Worm (Caenorhabditis elegans) whole organism, L1 larva: Measurements from ENCODE around the gene unc-39.

Source experiments
- aly-2 ChIP-seq: fragments of 150-350 bp; optimal IDR thresholded peaks from 2 replicates; lab custom pipeline; 2014; ENCODE audit warnings: missing biosample characterization, missing genetic modification characterization
- ama-1 ChIP-seq: fragments of 150-350 bp; optimal IDR thresholded peaks from 2 replicates; lab custom pipeline; 2014
- egl-27 ChIP-seq, 2 experiments: fragments of 150-350 bp in 1 of 2; sonication (generic microtip); optimal IDR thresholded peaks; 3 replicates each; lab custom pipeline; 2017 to 2018; ENCODE audit warnings: missing biosample characterization in 2 of 2, missing genetic modification characterization in 2 of 2, missing genetic modification reagents in 2 of 2
- lin-15B ChIP-seq: fragments of 150-350 bp; sonication (generic microtip); optimal IDR thresholded peaks from 3 replicates; lab custom pipeline; 2014; ENCODE audit warnings: missing biosample characterization, missing genetic modification characterization
- nhr-12 ChIP-seq: sonication (generic microtip); optimal IDR thresholded peaks from 2 replicates; lab custom pipeline; 2017; ENCODE audit warnings: missing biosample characterization, missing genetic modification characterization
- nhr-76 ChIP-seq: sonication (generic microtip); optimal IDR thresholded peaks from 2 replicates; lab custom pipeline; 2017; ENCODE audit warnings: missing biosample characterization, missing genetic modification characterization
- nhr-90 ChIP-seq: sonication (generic microtip); optimal IDR thresholded peaks from 2 replicates; lab custom pipeline; 2016; ENCODE audit warnings: mild to moderate bottlenecking, missing genetic modification characterization, missing compliant biosample characterization; ENCODE audit not compliant: poor library complexity
- rnt-1 ChIP-seq: sonication (generic microtip); optimal IDR thresholded peaks from 2 replicates; lab custom pipeline; 2016; ENCODE audit warnings: mild to moderate bottlenecking, missing genetic modification characterization, moderate library complexity, missing compliant biosample characterization
- skn-1 ChIP-seq: fragments of 150-350 bp; optimal IDR thresholded peaks from 2 replicates; lab custom pipeline; 2014; ENCODE audit warnings: missing biosample characterization, missing genetic modification characterization
- sox-4 ChIP-seq: sonication (generic microtip); optimal IDR thresholded peaks from 2 replicates; lab custom pipeline; 2016; ENCODE audit warnings: missing genetic modification characterization, missing compliant biosample characterization
- unc-130 ChIP-seq: fragments of 150-350 bp; optimal IDR thresholded peaks from 2 replicates; lab custom pipeline; 2017; ENCODE audit warnings: missing biosample characterization, missing genetic modification characterization, inconsistent platforms
- unc-62 ChIP-seq: fragments of 150-350 bp; optimal IDR thresholded peaks from 2 replicates; lab custom pipeline; 2014; ENCODE audit warnings: missing biosample characterization, missing genetic modification reagents, missing genetic modification characterization

- TF ChIP-seq nhr-90 (tag; lab: Kevin White, UChicago) (no peak), ama-1 (lab: Kevin White, UChicago) (no peak), sox-4 (no peak), lin-15B (tag; lab: Kevin White, UChicago) (no peak), aly-2 (tag; lab: Kevin White, UChicago) (no peak), nhr-76 (tag; lab: Kevin White, UChicago) (no peak), unc-62 (GFP tag; lab: Kevin White, UChicago) (no peak), skn-1 (tag; lab: Kevin White, UChicago) (no peak), nhr-12 (tag; lab: Kevin White, UChicago) (no peak), unc-130 (no peak), rnt-1 (no peak), egl-27 (tag; optimal IDR thresholded peaks at IDR 0.05; lab: Kevin White, UChicago) (no peak)
These were observed 37.0 kb downstream of the unc-39 start for ce11 chrV:14409905-14410304.
